Fruit fly (Drosophila melanogaster) whole organism, embryonic: Measurements from ENCODE around the gene CG3078.
A peak's percentile ranks its signal among the peaks of the same experiment; 100 is the strongest.

Experiments used
- C15 ChIP-seq: fragments of 200-800 bp; sonication (Bioruptor generic); IDR thresholded peaks from 3 replicates; pipeline ENCODE4 v1.3.6; 2022; ENCODE audit warnings: missing biosample characterization, missing genetic modification characterization
- CG10209 ChIP-seq: fragments of 200-800 bp; sonication (Bioruptor generic); optimal IDR thresholded peaks from 3 replicates; lab custom pipeline; 2017; ENCODE audit warnings: missing biosample characterization, mild to moderate bottlenecking, missing genetic modification characterization, missing genetic modification reagents
- CG10959 ChIP-seq: fragments of 200-800 bp; sonication (Bioruptor generic); IDR thresholded peaks from 2 replicates; pipeline ENCODE4 v1.3.6; 2022; ENCODE audit warnings: missing biosample characterization, missing genetic modification characterization
- CG10979 ChIP-seq: fragments of 200-800 bp; sonication (Bioruptor generic); optimal IDR thresholded peaks from 2 replicates; lab custom pipeline; 2018; ENCODE audit warnings: missing biosample characterization, mild to moderate bottlenecking, missing genetic modification characterization, moderate library complexity
- CG12236 ChIP-seq: fragments of 200-800 bp; sonication (Bioruptor generic); optimal IDR thresholded peaks from 2 replicates; lab custom pipeline; 2016; ENCODE audit warnings: missing biosample characterization, missing genetic modification characterization
- CG12769 ChIP-seq: fragments of 200-800 bp; sonication (Bioruptor generic); optimal IDR thresholded peaks from 2 replicates; lab custom pipeline; 2019; ENCODE audit warnings: missing biosample characterization, mild to moderate bottlenecking, missing genetic modification characterization, moderate library complexity
- CG14014 ChIP-seq: fragments of 200-800 bp; sonication (Bioruptor generic); IDR thresholded peaks from 2 replicates; pipeline ENCODE4 v1.3.6; 2022; ENCODE audit warnings: missing biosample characterization, missing genetic modification characterization
- CG14441 ChIP-seq: fragments of 200-800 bp; sonication (Bioruptor generic); IDR thresholded peaks from 2 replicates; pipeline ENCODE4 v1.3.6; 2022; ENCODE audit warnings: missing biosample characterization, missing genetic modification characterization
- CG18011 ChIP-seq: fragments of 200-800 bp; sonication (Bioruptor generic); optimal IDR thresholded peaks from 2 replicates; lab custom pipeline; 2017; ENCODE audit warnings: missing biosample characterization, missing genetic modification characterization, mild to moderate bottlenecking, moderate library complexity, missing genotype
- CG1832 ChIP-seq: fragments of 200-800 bp; sonication (Bioruptor generic); optimal IDR thresholded peaks from 2 replicates; lab custom pipeline; 2017; ENCODE audit warnings: missing biosample characterization, mild to moderate bottlenecking, missing genetic modification characterization, inconsistent platforms
- CG18476 ChIP-seq: fragments of 200-800 bp; sonication (Bioruptor generic); optimal IDR thresholded peaks from 2 replicates; lab custom pipeline; 2016; ENCODE audit warnings: missing biosample characterization, mild to moderate bottlenecking, missing genetic modification characterization
- CG18764 ChIP-seq: fragments of 200-800 bp; sonication (Bioruptor generic); optimal IDR thresholded peaks from 3 replicates; lab custom pipeline; 2016; ENCODE audit warnings: missing biosample characterization, missing genetic modification characterization
- CG2116 ChIP-seq: fragments of 200-800 bp; sonication (Bioruptor generic); optimal IDR thresholded peaks from 3 replicates; lab custom pipeline; 2018; ENCODE audit warnings: missing biosample characterization, mild to moderate bottlenecking, missing genetic modification characterization
- CG2129 ChIP-seq: fragments of 200-800 bp; sonication (Bioruptor generic); IDR thresholded peaks from 2 replicates; pipeline ENCODE4 v1.3.6; 2022; ENCODE audit warnings: missing biosample characterization, missing genetic modification characterization; ENCODE audit not compliant: partially characterized antibody
- CG32532 ChIP-seq: fragments of 200-800 bp; sonication (Bioruptor generic); IDR thresholded peaks from 2 replicates; pipeline ENCODE4 v1.3.6; 2022; ENCODE audit warnings: missing biosample characterization, missing genetic modification characterization
- CG42726 ChIP-seq: fragments of 200-800 bp; sonication (Bioruptor generic); IDR thresholded peaks from 2 replicates; pipeline ENCODE4 v1.3.6; 2022; ENCODE audit warnings: missing biosample characterization, missing genetic modification characterization; ENCODE audit not compliant: partially characterized antibody
- CG4282 ChIP-seq: fragments of 200-800 bp; sonication (Bioruptor generic); optimal IDR thresholded peaks from 2 replicates; lab custom pipeline; 2016; ENCODE audit warnings: missing biosample characterization, missing genetic modification characterization
- CG4820 ChIP-seq: fragments of 200-800 bp; sonication (Bioruptor generic); optimal IDR thresholded peaks from 3 replicates; lab custom pipeline; 2016; ENCODE audit warnings: missing biosample characterization, missing genetic modification characterization
- CG6813 ChIP-seq: fragments of 200-800 bp; sonication (Bioruptor generic); optimal IDR thresholded peaks from 2 replicates; lab custom pipeline; 2017; ENCODE audit warnings: missing biosample characterization, missing genetic modification characterization, mild to moderate bottlenecking, moderate library complexity, missing genetic modification reagents
- CG9609 ChIP-seq: fragments of 200-800 bp; sonication (Bioruptor generic); optimal IDR thresholded peaks from 3 replicates; lab custom pipeline; 2016; ENCODE audit warnings: missing biosample characterization, missing genetic modification characterization
- CG9932 ChIP-seq: fragments of 200-800 bp; sonication (Bioruptor generic); IDR thresholded peaks from 2 replicates; pipeline ENCODE4 v1.3.6; 2022; ENCODE audit warnings: missing biosample characterization, missing genetic modification characterization
- CHES-1-like ChIP-seq: fragments of 200-800 bp; sonication (Bioruptor generic); optimal IDR thresholded peaks from 2 replicates; lab custom pipeline; 2016; ENCODE audit warnings: missing biosample characterization, missing genetic modification characterization
- Chrac-16 ChIP-seq: fragments of 200-800 bp; sonication (Bioruptor generic); optimal IDR thresholded peaks from 3 replicates; lab custom pipeline; 2016; ENCODE audit warnings: missing biosample characterization, missing genetic modification characterization
- D19B ChIP-seq: fragments of 200-800 bp; sonication (Bioruptor generic); optimal IDR thresholded peaks from 2 replicates; lab custom pipeline; 2017; ENCODE audit warnings: missing biosample characterization, mild to moderate bottlenecking, missing genetic modification characterization
- Dek ChIP-seq: fragments of 200-800 bp; sonication (Bioruptor generic); optimal IDR thresholded peaks from 3 replicates; lab custom pipeline; 2019; ENCODE audit warnings: missing biosample characterization, mild to moderate bottlenecking, missing genetic modification characterization, moderate library complexity
- H2.0 ChIP-seq: fragments of 200-800 bp; sonication (Bioruptor generic); IDR thresholded peaks from 2 replicates; pipeline ENCODE4 v1.3.6; 2022; ENCODE audit warnings: missing biosample characterization, missing genetic modification characterization
- Hey ChIP-seq: fragments of 200-800 bp; sonication (Bioruptor generic); optimal IDR thresholded peaks from 3 replicates; lab custom pipeline; 2018; ENCODE audit warnings: missing biosample characterization, mild to moderate bottlenecking, missing genetic modification characterization
- HmgZ ChIP-seq: fragments of 200-800 bp; sonication (Bioruptor generic); optimal IDR thresholded peaks from 2 replicates; lab custom pipeline; 2018; ENCODE audit warnings: missing biosample characterization, mild to moderate bottlenecking, missing genetic modification characterization
- Hr3 ChIP-seq: fragments of 200-800 bp; sonication (Bioruptor generic); optimal IDR thresholded peaks from 3 replicates; lab custom pipeline; 2016; ENCODE audit warnings: missing biosample characterization, missing genetic modification characterization
- Myb ChIP-seq: fragments of 200-800 bp; sonication (Bioruptor generic); optimal IDR thresholded peaks from 2 replicates; lab custom pipeline; 2016; ENCODE audit warnings: missing biosample characterization, missing genetic modification characterization
- NK7.1 ChIP-seq: fragments of 200-800 bp; sonication (Bioruptor generic); optimal IDR thresholded peaks from 3 replicates; lab custom pipeline; 2016; ENCODE audit warnings: missing biosample characterization, missing genetic modification characterization
- Ptx1 ChIP-seq: fragments of 200-800 bp; sonication (Bioruptor generic); IDR thresholded peaks from 2 replicates; pipeline ENCODE4 v1.3.6; 2022; ENCODE audit warnings: missing biosample characterization, missing genetic modification characterization
- Ssrp ChIP-seq: fragments of 200-800 bp; sonication (Bioruptor generic); optimal IDR thresholded peaks from 2 replicates; lab custom pipeline; 2018; ENCODE audit warnings: missing biosample characterization, mild to moderate bottlenecking, missing genetic modification characterization, moderate library complexity
- ase ChIP-seq: fragments of 200-800 bp; sonication (Bioruptor generic); IDR thresholded peaks from 3 replicates; pipeline ENCODE4 v1.3.6; 2022; ENCODE audit warnings: missing biosample characterization, missing genetic modification characterization
- crol ChIP-seq: fragments of 200-800 bp; sonication (Bioruptor generic); IDR thresholded peaks from 2 replicates; pipeline ENCODE4 v1.3.6; 2022; ENCODE audit warnings: missing biosample characterization, missing genetic modification characterization
- da ChIP-seq: fragments of 200-800 bp; sonication (Bioruptor generic); optimal IDR thresholded peaks from 2 replicates; lab custom pipeline; 2016; ENCODE audit warnings: missing biosample characterization, missing genetic modification characterization
- disco-r ChIP-seq: fragments of 200-800 bp; sonication (Bioruptor generic); optimal IDR thresholded peaks from 2 replicates; lab custom pipeline; 2016; ENCODE audit warnings: missing biosample characterization, missing genetic modification characterization
- eve ChIP-seq, 2 experiments: fragments of >200 bp; optimal IDR thresholded peaks; 2 replicates each; lab custom pipeline; 2017; ENCODE audit warnings: missing biosample characterization in 2 of 2, missing genetic modification characterization in 2 of 2
- exex ChIP-seq: fragments of 200-800 bp; sonication (Bioruptor generic); optimal IDR thresholded peaks from 4 replicates; lab custom pipeline; 2018; ENCODE audit warnings: missing biosample characterization, mild to moderate bottlenecking, missing genetic modification characterization, moderate library complexity
- ind ChIP-seq: fragments of 200-800 bp; sonication (Bioruptor generic); optimal IDR thresholded peaks from 3 replicates; lab custom pipeline; 2016; ENCODE audit warnings: missing biosample characterization, missing genetic modification characterization
- kay ChIP-seq: fragments of 200-800 bp; sonication (Bioruptor generic); optimal IDR thresholded peaks from 2 replicates; lab custom pipeline; 2016; ENCODE audit warnings: missing biosample characterization, missing genetic modification characterization
- onecut ChIP-seq: fragments of 200-800 bp; sonication (Bioruptor generic); IDR thresholded peaks from 2 replicates; pipeline ENCODE4 v1.3.6; 2022; ENCODE audit warnings: missing biosample characterization, missing genetic modification characterization
- org-1 ChIP-seq: fragments of 200-800 bp; sonication (Bioruptor generic); optimal IDR thresholded peaks from 2 replicates; lab custom pipeline; 2017; ENCODE audit warnings: missing biosample characterization, missing genetic modification characterization
- pum ChIP-seq: fragments of 200-800 bp; sonication (Bioruptor generic); optimal IDR thresholded peaks from 2 replicates; lab custom pipeline; 2016; ENCODE audit warnings: missing biosample characterization, missing genetic modification characterization
- repo ChIP-seq: fragments of 200-800 bp; sonication (Bioruptor generic); optimal IDR thresholded peaks from 2 replicates; lab custom pipeline; 2016; ENCODE audit warnings: missing biosample characterization, missing genetic modification characterization
- run ChIP-seq: fragments of 200-800 bp; sonication (Bioruptor generic); optimal IDR thresholded peaks from 3 replicates; lab custom pipeline; 2018; ENCODE audit warnings: missing biosample characterization, mild to moderate bottlenecking, missing genetic modification characterization
- salm ChIP-seq: fragments of 200-800 bp; sonication (Bioruptor generic); optimal IDR thresholded peaks from 2 replicates; lab custom pipeline; 2018; ENCODE audit warnings: missing biosample characterization, mild to moderate bottlenecking, missing genetic modification characterization
- sens ChIP-seq: fragments of 200-800 bp; sonication (Bioruptor generic); peaks from one replicate; lab custom pipeline; 2016; ENCODE audit warnings: missing biosample characterization, missing genetic modification characterization
- toy ChIP-seq: fragments of 200-800 bp; sonication (Bioruptor generic); IDR thresholded peaks from 2 replicates; pipeline ENCODE4 v1.3.6; 2022; ENCODE audit warnings: missing biosample characterization, missing genetic modification characterization
- trem ChIP-seq: fragments of 200-800 bp; optimal IDR thresholded peaks from 3 replicates; lab custom pipeline; 2019; ENCODE audit warnings: missing biosample characterization, mild to moderate bottlenecking, missing genetic modification characterization, moderate library complexity

Gene CG3078

DNA sequence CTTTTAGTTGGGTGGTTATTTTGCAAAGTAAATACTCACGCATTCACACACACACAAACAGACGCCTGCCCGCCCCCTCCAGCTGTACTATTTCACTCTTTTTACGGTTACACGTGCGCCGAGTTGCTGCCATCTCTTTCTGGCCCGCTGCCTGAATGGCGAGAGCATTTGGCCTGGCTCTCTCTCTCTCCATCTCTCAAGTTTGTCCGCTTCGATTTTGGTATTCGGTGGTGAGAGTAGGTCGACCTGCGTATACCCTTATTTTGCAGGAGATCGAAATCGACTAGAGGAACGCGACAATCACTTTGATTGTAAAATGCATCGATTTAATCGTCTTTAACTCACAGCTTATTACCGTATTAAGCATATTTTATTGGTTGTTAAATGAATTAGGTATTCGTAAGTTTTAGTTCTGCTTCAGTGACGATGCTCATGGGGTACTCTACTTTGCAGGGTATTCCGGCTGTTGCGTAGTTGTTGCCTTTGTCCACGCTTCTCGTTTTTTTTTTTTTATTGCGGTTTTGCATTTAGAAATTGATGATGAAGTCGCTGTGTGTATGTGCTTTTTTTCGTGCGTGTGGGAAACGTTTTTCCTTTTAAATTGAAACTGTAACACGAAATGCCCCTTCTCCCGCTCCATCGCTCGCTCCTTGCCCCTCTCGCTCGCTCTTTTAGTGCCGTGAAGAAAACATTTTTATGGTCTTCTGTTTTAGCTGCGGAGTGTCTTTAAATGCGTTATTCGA is 44.3 kb upstream of the CG3078 start (continued):
- peak; percentile 84 for TF ChIP-seq CG18476 (GFP tag; lab: Kevin White, UChicago)
- peak; percentile 83 for TF ChIP-seq Ptx1 (GFP tag; lab: Robert Waterston, UW)
- peak; percentile 32 for TF ChIP-seq CG2116 (GFP tag; lab: Kevin White, UChicago)
- peak; percentile 85 for TF ChIP-seq CG1832 (GFP tag; lab: Kevin White, UChicago)
- TF ChIP-seq disco-r = peak; percentile 89
- peak; percentile 86 for TF ChIP-seq CG9932 (GFP tag; lab: Robert Waterston, UW)
- TF ChIP-seq ind (GFP tag; lab: Kevin White, UChicago) = peak; percentile 89
- TF ChIP-seq onecut (GFP tag; lab: Robert Waterston, UW) = peak; percentile 75
- peak; percentile 52 for TF ChIP-seq CG10959 (GFP tag; lab: Robert Waterston, UW)
- peak; percentile 95 for TF ChIP-seq crol
- peak; percentile 76 for TF ChIP-seq CG18011 (GFP tag; lab: Kevin White, UChicago)
- peak; percentile 82 for TF ChIP-seq CG4820 (GFP tag; lab: Kevin White, UChicago)
- TF ChIP-seq exex = peak; percentile 54
- TF ChIP-seq Myb (GFP tag; lab: Kevin White, UChicago) = peak; percentile 84
- TF ChIP-seq CG14014 (GFP tag; lab: Robert Waterston, UW) = peak; percentile 86
- TF ChIP-seq CG12769 (tag; lab: Kevin White, UChicago) = peak; percentile 94
- TF ChIP-seq org-1 (GFP tag; lab: Kevin White, UChicago) = peak; percentile 88
- TF ChIP-seq Dek (tag; lab: Kevin White, UChicago) = peak; percentile 84
- TF ChIP-seq kay (GFP tag; lab: Kevin White, UChicago) = peak; percentile 84
- TF ChIP-seq da = peak; percentile 77
- peak; percentile 14; the same call in 1 of the 3 replicates for TF ChIP-seq C15 (GFP tag; lab: Robert Waterston, UW)
- no peak for TF ChIP-seq CG2129 (GFP tag; lab: Robert Waterston, UW)
- peak; percentile 97 for TF ChIP-seq CHES-1-like (GFP tag; lab: Kevin White, UChicago)
- TF ChIP-seq Chrac-16 (GFP tag; lab: Kevin White, UChicago) = peak; percentile 92
- TF ChIP-seq H2.0 (GFP tag; lab: Robert Waterston, UW) = peak; percentile 78
- TF ChIP-seq CG10209 (GFP tag; lab: Kevin White, UChicago) = peak; percentile 87
- TF ChIP-seq repo (GFP tag; lab: Kevin White, UChicago) = peak; percentile 70
- peak; percentile 86 for TF ChIP-seq Hr3 (GFP tag; lab: Kevin White, UChicago)
- TF ChIP-seq pum = peak; percentile 87
- peak; percentile 75 for TF ChIP-seq Hey (tag; lab: Kevin White, UChicago)
- TF ChIP-seq CG42726 (GFP tag; lab: Robert Waterston, UW) = no peak
- peak; percentile 87 for TF ChIP-seq CG14441 (GFP tag; lab: Robert Waterston, UW)
- TF ChIP-seq HmgZ (tag; lab: Kevin White, UChicago) = peak; percentile 94
- peak; percentile 64; the same call in 1 of the 3 replicates for TF ChIP-seq ase (GFP tag; lab: Robert Waterston, UW)
- peak; percentile 54 for TF ChIP-seq toy
- TF ChIP-seq Ssrp (tag; lab: Kevin White, UChicago) = peak; percentile 81
- TF ChIP-seq CG18764 (GFP tag; lab: Kevin White, UChicago) = peak; percentile 76
- peak; percentile 85 for TF ChIP-seq CG4282 (GFP tag; lab: Kevin White, UChicago)
- TF ChIP-seq trem (tag; lab: Kevin White, UChicago) = peak; percentile 81
- peak; percentile 91 for TF ChIP-seq run (tag; lab: Kevin White, UChicago)
- peak; percentile 83 for TF ChIP-seq CG6813 (GFP tag; lab: Kevin White, UChicago)
- peak; percentile 99 for TF ChIP-seq sens (GFP tag; lab: Kevin White, UChicago)
- peak; percentile 89 for TF ChIP-seq CG10979 (tag; lab: Kevin White, UChicago)
- TF ChIP-seq CG32532 (GFP tag; lab: Robert Waterston, UW) = peak; percentile 87
- TF ChIP-seq eve (GFP tag; optimal IDR thresholded peaks at IDR 0.05; lab: Kevin White, UChicago) = peak in 1 of 2 experiments; percentile 97
- peak; percentile 83 for TF ChIP-seq D19B (GFP tag; lab: Kevin White, UChicago)
- TF ChIP-seq NK7.1 (GFP tag; lab: Kevin White, UChicago) = peak; percentile 91
- peak; percentile 93 for TF ChIP-seq CG9609
- TF ChIP-seq salm (tag; lab: Kevin White, UChicago) = peak; percentile 77
- TF ChIP-seq CG12236 (GFP tag; lab: Kevin White, UChicago) = peak; percentile 87
